Worm (Caenorhabditis elegans) whole organism, early embryonic: ENCODE results near the gene Y54G11A.9.

Source experiments
- B0310.2 ChIP-seq: sonication (generic microtip); optimal IDR thresholded peaks from 2 replicates; lab custom pipeline; 2016; ENCODE audit warnings: mild to moderate bottlenecking, missing genetic modification characterization, missing compliant biosample characterization
- F13C5.2 ChIP-seq: sonication (generic microtip); optimal IDR thresholded peaks from 2 replicates; lab custom pipeline; 2017; ENCODE audit warnings: mild to moderate bottlenecking, missing genetic modification characterization, inconsistent platforms, missing compliant biosample characterization
- aly-1 ChIP-seq: sonication (generic microtip); optimal IDR thresholded peaks from 2 replicates; lab custom pipeline; 2016; ENCODE audit warnings: missing genetic modification characterization, missing compliant biosample characterization
- ama-1 ChIP-seq: fragments of 150-350 bp; optimal IDR thresholded peaks from 2 replicates; lab custom pipeline; 2014
- ceh-36 ChIP-seq: sonication (generic microtip); optimal IDR thresholded peaks from 2 replicates; lab custom pipeline; 2016; ENCODE audit warnings: missing genetic modification characterization, inconsistent platforms, missing compliant biosample characterization
- ets-7 ChIP-seq: sonication (generic microtip); optimal IDR thresholded peaks from 2 replicates; lab custom pipeline; 2016; ENCODE audit warnings: missing genotype, missing genetic modification characterization, missing compliant biosample characterization
- flt-1 ChIP-seq: fragments of 200-800 bp; sonication (Bioruptor generic); IDR thresholded peaks from 2 replicates; pipeline ENCODE4 v1.3.6; 2022; ENCODE audit warnings: missing genetic modification characterization, missing compliant biosample characterization
- hmbx-1 ChIP-seq: sonication (generic microtip); optimal IDR thresholded peaks from 2 replicates; lab custom pipeline; 2016; ENCODE audit warnings: mild to moderate bottlenecking, missing genetic modification characterization, missing compliant biosample characterization
- hmg-4 ChIP-seq: fragments of 200-800 bp; sonication (Bioruptor generic); optimal IDR thresholded peaks from 2 replicates; lab custom pipeline; 2018; ENCODE audit warnings: mild to moderate bottlenecking, missing genetic modification characterization, missing compliant biosample characterization
- sea-1 ChIP-seq: fragments of 200-800 bp; sonication (Bioruptor generic); conservative IDR thresholded peaks from 2 replicates; pipeline ENCODE4 v1.3.6; 2022; ENCODE audit warnings: missing genetic modification characterization, missing compliant biosample characterization
- tbx-11 ChIP-seq: fragments of 200-800 bp; sonication (Bioruptor generic); IDR thresholded peaks from 2 replicates; pipeline ENCODE4 v1.3.6; 2022; ENCODE audit warnings: missing genetic modification characterization, missing compliant biosample characterization
- tbx-37 ChIP-seq: fragments of 200-800 bp; sonication (Bioruptor generic); conservative IDR thresholded peaks from 2 replicates; pipeline ENCODE4 v1.3.6; 2022; ENCODE audit warnings: missing genetic modification reagents, missing genetic modification characterization, missing compliant biosample characterization
- tra-4 ChIP-seq: sonication (generic microtip); optimal IDR thresholded peaks from 2 replicates; lab custom pipeline; 2017; ENCODE audit warnings: missing genetic modification characterization, missing compliant biosample characterization

DNA sequence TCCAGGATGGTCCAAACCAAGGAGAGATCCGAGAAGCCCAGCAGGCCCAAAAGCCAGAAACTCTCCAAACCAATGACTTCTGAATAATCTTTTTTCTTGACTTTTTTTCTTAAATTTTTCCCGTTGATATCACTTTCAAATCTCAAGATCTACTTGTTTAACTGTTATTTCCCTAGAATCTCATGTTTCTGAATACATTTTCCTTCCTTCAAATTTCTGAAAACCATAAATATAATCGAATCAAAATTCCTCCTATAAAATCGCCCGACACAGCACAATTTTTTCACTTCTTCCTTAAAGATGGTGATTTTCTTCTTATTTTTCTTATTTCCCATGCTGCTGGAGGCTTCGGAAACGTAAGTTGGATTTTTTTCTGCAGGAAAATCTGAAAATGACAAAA is 42.0 kb upstream of the Y54G11A.9 start, which contains the start of gene F26H11.8:
- TF ChIP-seq ama-1 (lab: Kevin White, UChicago) (no peak), flt-1 (GFP tag; lab: Robert Waterston, UW) (no peak), tbx-37 (GFP tag; lab: Robert Waterston, UW) (no peak), tra-4 (no peak), hmbx-1 (tag; lab: Kevin White, UChicago) (no peak), F13C5.2 (tag; lab: Kevin White, UChicago) (no peak), tbx-11 (GFP tag; lab: Robert Waterston, UW) (no peak), ets-7 (tag; lab: Kevin White, UChicago) (no peak), B0310.2 (tag; lab: Kevin White, UChicago) (no peak), aly-1 (tag; lab: Kevin White, UChicago) (no peak), ceh-36 (tag; lab: Kevin White, UChicago) (no peak), hmg-4 (GFP tag; lab: Kevin White, UChicago) (no peak), sea-1 (no peak)
